Worm (Caenorhabditis elegans): ENCODE measurements around the gene C44H4.4.

DNA sequence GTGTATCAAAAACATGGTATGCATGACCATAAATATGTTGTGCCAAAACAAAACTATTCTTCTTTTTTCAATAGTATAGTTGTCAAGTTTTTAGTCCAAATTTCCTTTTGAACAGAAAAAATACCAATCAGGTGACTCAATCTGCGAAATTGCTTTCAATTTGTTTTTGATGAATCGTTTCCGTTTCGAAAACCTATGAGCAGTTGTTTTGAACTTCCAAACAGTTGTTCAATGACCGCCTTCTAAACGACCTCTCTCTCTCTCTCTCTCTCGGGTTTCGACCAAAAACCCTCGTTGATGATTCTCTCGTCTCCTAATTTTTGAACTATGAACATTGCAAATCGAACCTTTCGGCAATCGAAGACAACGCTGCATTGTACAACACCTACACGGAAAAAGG, 22.9 kb downstream of the C44H4.4 start:
- TF ChIP-seq nhr-90 (tag; optimal IDR thresholded peaks at IDR 0.05) (no peak), F57A8.1 (GFP tag; optimal IDR thresholded peaks at IDR 0.05) (no peak), Y56A3A.18 (GFP tag; IDR thresholded peaks at IDR 0.05) (no peak), pha-4 (tag; optimal IDR thresholded peaks at IDR 0.05) (no peak), hmg-1.2 (GFP tag; IDR thresholded peaks at IDR 0.05) (no peak), zfh-2 (GFP tag; conservative IDR thresholded peaks at IDR 0.05) (no peak)

Measured in whole organism, young adult.